Worm (Caenorhabditis elegans) whole organism, mixed stage, embryonic: ENCODE measurements around the gene T24A6.7.

Experiments
- M03D4.4 ChIP-seq: sonication (generic microtip); optimal IDR thresholded peaks from 2 replicates; lab custom pipeline; 2017; ENCODE audit warnings: mild to moderate bottlenecking, missing genetic modification characterization, missing compliant biosample characterization
- ceh-83 ChIP-seq: fragments of 200-800 bp; sonication (Bioruptor generic); optimal IDR thresholded peaks from 2 replicates; lab custom pipeline; 2018; ENCODE audit warnings: mild to moderate bottlenecking, missing genetic modification characterization, missing compliant biosample characterization
- drap-1 ChIP-seq: fragments of 200-800 bp; sonication (Bioruptor generic); optimal IDR thresholded peaks from 3 replicates; lab custom pipeline; 2018; ENCODE audit warnings: mild to moderate bottlenecking, missing genetic modification characterization, missing compliant biosample characterization
- elt-3 ChIP-seq: fragments of 150-350 bp; optimal IDR thresholded peaks from 2 replicates; lab custom pipeline; 2014; ENCODE audit warnings: missing biosample characterization, missing genetic modification characterization
- lin-13 ChIP-seq: fragments of 150-350 bp; optimal IDR thresholded peaks from 2 replicates; lab custom pipeline; 2014; ENCODE audit warnings: missing biosample characterization, missing genetic modification characterization
- mab-5 ChIP-seq: fragments of 150-350 bp; optimal IDR thresholded peaks from 2 replicates; lab custom pipeline; 2014; ENCODE audit warnings: missing biosample characterization, missing genetic modification characterization
- mep-1 ChIP-seq: fragments of 150-350 bp; optimal IDR thresholded peaks from 2 replicates; lab custom pipeline; 2017; ENCODE audit warnings: missing biosample characterization, missing genetic modification reagents, missing genetic modification characterization, inconsistent platforms
- nhr-237 ChIP-seq: fragments of 150-350 bp; optimal IDR thresholded peaks from 2 replicates; lab custom pipeline; 2014; ENCODE audit warnings: missing biosample characterization, missing genetic modification characterization
- nhr-76 ChIP-seq: sonication (generic microtip); optimal IDR thresholded peaks from 2 replicates; lab custom pipeline; 2017; ENCODE audit warnings: missing biosample characterization, missing genetic modification characterization
- pha-4 ChIP-seq: fragments of 150-350 bp; optimal IDR thresholded peaks from 2 replicates; lab custom pipeline; 2018; ENCODE audit warnings: missing biosample characterization, missing genetic modification reagents, missing genetic modification characterization
- tbx-8 ChIP-seq: fragments of 200-800 bp; sonication (Bioruptor generic); optimal IDR thresholded peaks from 2 replicates; lab custom pipeline; 2018; ENCODE audit warnings: mild to moderate bottlenecking, missing genetic modification characterization, moderate library complexity, missing compliant biosample characterization
- unc-39 ChIP-seq: fragments of 150-350 bp; optimal IDR thresholded peaks from 2 replicates; lab custom pipeline; 2014; ENCODE audit warnings: missing biosample characterization, missing genetic modification characterization
- unc-62 ChIP-seq: fragments of 150-350 bp; optimal IDR thresholded peaks from 2 replicates; lab custom pipeline; 2014; ENCODE audit warnings: missing biosample characterization, missing genetic modification reagents, missing genetic modification characterization
- ztf-11 ChIP-seq: fragments of 150-350 bp; optimal IDR thresholded peaks from 2 replicates; lab custom pipeline; 2014; ENCODE audit warnings: missing biosample characterization, missing genetic modification characterization

DNA sequence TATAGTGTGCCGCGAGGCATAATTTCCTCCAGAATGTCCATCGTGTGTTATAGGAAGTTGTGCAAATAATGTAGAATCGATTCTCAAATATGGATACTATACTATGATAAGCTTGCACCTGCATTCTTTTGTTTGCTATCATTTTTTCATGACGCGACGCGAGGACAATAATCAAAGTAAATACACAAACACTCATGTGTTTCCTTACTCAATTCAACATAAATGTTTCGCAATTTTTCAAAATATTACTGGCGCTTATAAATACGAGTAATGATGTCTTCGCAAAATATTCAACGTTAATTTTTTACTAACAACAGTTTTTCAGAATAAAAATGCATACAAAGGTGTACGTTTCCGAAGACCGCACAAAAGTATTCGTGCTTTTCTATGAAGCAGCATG, 1.8 kb upstream of the T24A6.7 start, which contains the start of gene irg-1:
- TF ChIP-seq nhr-237 (tag; lab: Kevin White, UChicago) (no peak), M03D4.4 (tag; lab: Kevin White, UChicago) (no peak), mep-1 (tag; lab: Kevin White, UChicago) (no peak), pha-4 (tag; lab: Kevin White, UChicago) (no peak), drap-1 (GFP tag; lab: Kevin White, UChicago) (no peak), mab-5 (no peak), ztf-11 (tag; lab: Kevin White, UChicago) (no peak), unc-39 (tag; lab: Kevin White, UChicago) (no peak), lin-13 (no peak), ceh-83 (GFP tag; lab: Kevin White, UChicago) (no peak), nhr-76 (no peak), unc-62 (GFP tag; lab: Kevin White, UChicago) (no peak), tbx-8 (GFP tag; lab: Kevin White, UChicago) (no peak), elt-3 (tag; lab: Kevin White, UChicago) (no peak)
